Fruit fly (Drosophila melanogaster): ENCODE measurements around the gene Mtp.

- TF ChIP-seq ttk (optimal IDR thresholded peaks at IDR 0.05), result no peak
- TF ChIP-seq h (optimal IDR thresholded peaks at IDR 0.05), result no peak
- TF ChIP-seq psq (optimal IDR thresholded peaks at IDR 0.05), result no peak
- TF ChIP-seq Sin3A (optimal IDR thresholded peaks at IDR 0.05), result no peak
- no peak for TF ChIP-seq insv (optimal IDR thresholded peaks at IDR 0.05)
- no peak for TF ChIP-seq Myc (optimal IDR thresholded peaks at IDR 0.05)
Measured at dm6 chr2L:20970792-20971191, 48.1 kb upstream of the Mtp start.
